Worm (Caenorhabditis elegans): ENCODE measurements around the gene W05H5.1.

W05H5.1 gene

DNA sequence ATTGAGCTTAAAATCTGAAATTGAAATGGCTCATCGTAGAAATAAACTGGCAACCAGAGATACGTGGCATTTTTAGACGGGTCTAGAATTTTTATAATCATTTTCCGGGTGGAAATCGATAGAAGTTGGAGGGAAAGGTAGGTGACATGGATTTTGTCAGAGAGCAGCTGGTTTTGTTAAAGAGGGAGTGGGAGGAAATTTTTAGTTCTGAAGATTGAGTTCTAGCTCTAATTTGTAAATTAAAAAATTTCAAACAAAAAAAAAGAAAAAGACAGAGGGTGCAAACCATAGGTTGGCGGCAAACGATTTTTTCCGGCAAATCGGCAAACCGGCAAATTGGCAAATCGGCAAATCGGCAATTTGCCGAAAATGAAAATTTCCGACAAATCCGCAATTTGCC lies 12.1 kb upstream of the W05H5.1 start, which contains the start of gene sre-32:
Gene sre-32 (minus strand): TSS at position 101 of the 400 bp plus-strand sequence.
- TF ChIP-seq daf-8 (GFP tag; IDR thresholded peaks at IDR 0.05) (no peak), mes-2 (tag; optimal IDR thresholded peaks at IDR 0.05; ENCODE audit: poor library complexity, severe bottlenecking) (no peak), lin-38 (GFP tag; IDR thresholded peaks at IDR 0.05) (no peak), pqm-1 (tag; optimal IDR thresholded peaks at IDR 0.05) (no peak), ZK337.2 (GFP tag; IDR thresholded peaks at IDR 0.05) (no peak), unc-130 (GFP tag; optimal IDR thresholded peaks at IDR 0.05) (no peak), sdz-12 (GFP tag; optimal IDR thresholded peaks at IDR 0.05) (no peak), dmd-6 (GFP tag; IDR thresholded peaks at IDR 0.05) (no peak), unc-39 (tag; optimal IDR thresholded peaks at IDR 0.05) (no peak), daf-16 (GFP tag; optimal IDR thresholded peaks at IDR 0.05) (no peak), daf-16 (tag; optimal IDR thresholded peaks at IDR 0.05) (no peak), F26F4.8 (GFP tag; conservative IDR thresholded peaks at IDR 0.05) (no peak)

DNA sequence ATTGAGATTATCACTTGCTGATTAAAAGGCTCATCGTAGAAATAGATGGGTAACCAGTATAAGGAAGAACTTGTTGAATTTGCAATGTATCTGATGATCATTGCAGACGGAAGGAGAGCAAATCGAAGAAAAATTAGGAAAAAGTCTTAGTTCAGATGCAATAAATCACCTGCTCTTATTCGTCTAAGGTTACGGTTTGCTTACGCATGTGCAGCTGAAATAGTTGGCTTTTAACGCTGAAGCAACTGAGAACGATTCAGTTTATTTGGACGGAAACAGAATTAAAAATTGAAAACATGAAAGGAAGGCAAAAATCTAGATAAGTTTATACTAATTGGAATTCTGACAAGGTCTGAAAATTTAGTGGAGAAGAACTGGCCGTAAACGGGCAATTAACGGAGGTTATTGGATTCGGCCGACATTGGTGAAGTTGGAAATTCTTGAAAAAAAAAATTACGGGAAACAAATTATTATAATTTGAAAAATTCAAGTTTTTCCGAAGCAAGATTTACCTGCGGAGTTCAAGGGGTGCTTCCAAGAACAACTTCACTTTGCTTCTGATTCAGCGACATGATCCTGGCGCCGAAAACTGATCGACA lies 8.3 kb upstream of the W05H5.1 start, which contains the start of the genes sre-35 and sre-33:
Gene sre-35 (minus strand): TSS at position 101 of the 599 bp plus-strand sequence.
Gene sre-33 (plus strand): TSS at position 549 of the 599 bp plus-strand sequence.
- TF ChIP-seq mdl-1 (tag; optimal IDR thresholded peaks at IDR 0.05) (no peak), lsy-2 (tag; optimal IDR thresholded peaks at IDR 0.05) (no peak), Y5F2A.4 (GFP tag; optimal IDR thresholded peaks at IDR 0.05) (no peak), aha-1 (tag) (peak; percentile 81), mdt-29 (GFP tag; IDR thresholded peaks at IDR 0.05) (no peak)

DNA sequence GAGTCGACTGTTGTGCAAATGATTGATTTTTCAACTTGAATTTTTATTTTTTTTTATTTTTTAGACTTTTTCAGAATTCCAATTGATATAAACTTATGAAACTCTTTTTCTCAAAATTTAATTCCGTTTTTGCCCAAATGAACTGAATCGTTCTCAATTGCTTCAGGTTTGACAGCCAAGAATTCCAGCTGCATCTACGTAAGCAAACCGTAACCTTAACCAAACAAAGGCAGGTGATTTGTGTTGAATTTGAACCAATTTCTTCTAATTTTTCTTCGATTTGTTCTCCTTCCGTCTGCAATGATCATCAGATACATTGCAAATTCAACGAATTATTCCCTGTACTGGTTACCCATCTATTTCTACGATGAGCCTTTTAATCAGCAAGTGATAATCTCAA lies 5.3 kb upstream of the W05H5.1 start, which contains the start of gene sre-34:
Gene sre-34 (plus strand): TSS at position 301 of the 400 bp plus-strand sequence.
- TF ChIP-seq hlh-11 (tag; optimal IDR thresholded peaks at IDR 0.05) = no peak

DNA sequence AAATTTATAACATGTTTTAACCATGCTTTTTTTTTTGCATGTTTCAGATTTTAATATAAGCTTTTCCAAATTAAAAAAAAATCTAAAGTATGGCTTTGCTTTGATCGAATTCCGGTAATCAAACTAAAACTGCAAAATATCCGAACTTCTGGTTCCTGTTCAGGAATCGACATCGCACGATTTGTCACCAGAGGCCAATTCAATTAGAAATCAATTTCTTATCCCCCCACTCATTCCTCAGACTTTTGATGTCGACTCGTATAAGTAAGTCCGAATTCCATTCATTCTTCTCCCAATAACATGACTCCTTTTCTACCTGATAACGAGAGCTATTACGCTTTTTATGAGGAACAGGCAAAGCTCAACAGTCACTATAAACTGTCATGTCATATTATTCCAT lies 3.7 kb upstream of the W05H5.1 start, which contains the start of gene srh-27:
Gene srh-27 (plus strand): TSS at position 301 of the 400 bp plus-strand sequence.
- TF ChIP-seq mdl-1 (tag; optimal IDR thresholded peaks at IDR 0.05) (no peak), F26F4.8 (GFP tag; conservative IDR thresholded peaks at IDR 0.05) (no peak)

DNA sequence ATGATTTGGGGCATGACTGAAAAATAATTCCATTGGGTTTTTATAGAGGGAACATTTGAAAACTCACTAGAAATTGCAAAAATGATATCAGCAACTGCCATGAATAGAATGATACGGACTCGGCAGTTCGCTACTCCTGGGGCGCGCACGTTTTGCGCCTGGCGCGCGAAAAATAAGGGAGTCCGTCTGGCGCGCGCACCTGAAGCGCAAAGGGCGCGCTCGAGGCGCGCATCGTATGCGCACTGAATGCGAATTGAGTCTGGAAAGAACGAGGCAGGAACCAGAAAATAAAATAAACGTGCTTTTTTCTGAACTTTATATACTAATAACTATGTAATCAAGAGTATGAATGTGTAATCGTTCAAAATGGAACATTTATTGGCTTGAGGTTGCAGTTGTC lies 3.4 kb downstream of the W05H5.1 start, which contains the start of gene Y57A10C.10:
Gene Y57A10C.10 (minus strand): TSS at position 101 of the 400 bp plus-strand sequence.
- TF ChIP-seq set-16 (GFP tag; IDR thresholded peaks at IDR 0.05) = peak; percentile 12; the same call in 1 of the 2 replicates

DNA sequence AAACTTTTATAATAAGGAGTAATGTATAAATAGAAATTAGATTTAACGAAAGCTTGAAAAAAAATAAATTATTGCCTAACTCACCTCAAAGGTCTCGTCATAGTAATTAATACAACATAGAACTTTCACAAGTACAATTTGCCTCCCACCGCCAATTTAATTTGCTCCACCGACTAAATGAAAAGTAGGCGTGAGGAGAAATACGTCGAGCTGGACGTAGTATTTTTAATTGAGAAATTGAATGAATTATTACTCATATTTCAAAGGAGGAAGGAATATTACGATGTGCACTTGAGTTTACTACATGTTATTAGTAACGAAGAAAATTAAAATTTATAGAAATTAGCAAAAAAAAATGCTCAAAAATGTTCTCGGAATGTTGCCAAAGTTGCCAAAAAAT lies 6.1 kb downstream of the W05H5.1 start, which contains the start of gene Y57A10C.9:
Gene Y57A10C.9 (minus strand): TSS at position 101 of the 400 bp plus-strand sequence.
- TF ChIP-seq lim-7 (GFP tag; IDR thresholded peaks at IDR 0.05) (no peak), daf-12 (tag; optimal IDR thresholded peaks at IDR 0.05) (no peak), F37D6.2 (tag; optimal IDR thresholded peaks at IDR 0.05) (no peak), mep-1 (tag; optimal IDR thresholded peaks at IDR 0.05) (no peak), ZK337.2 (GFP tag; IDR thresholded peaks at IDR 0.05) (no peak), set-16 (GFP tag; IDR thresholded peaks at IDR 0.05) (no peak), hlh-30 (tag; optimal IDR thresholded peaks at IDR 0.05; ENCODE audit: insufficient read depth) (no peak), aly-2 (tag; optimal IDR thresholded peaks at IDR 0.05) (no peak), snpc-1.2 (GFP tag; IDR thresholded peaks at IDR 0.05) (no peak), mdt-29 (GFP tag; IDR thresholded peaks at IDR 0.05) (no peak), hmg-1.1 (GFP tag; IDR thresholded peaks at IDR 0.05) (no peak), ceh-32 (tag; optimal IDR thresholded peaks at IDR 0.05; ENCODE audit: poor library complexity) (no peak), saeg-2 (GFP tag; IDR thresholded peaks at IDR 0.05) (no peak), F26F4.8 (GFP tag; conservative IDR thresholded peaks at IDR 0.05) (no peak), ama-1 (optimal IDR thresholded peaks at IDR 0.05) (no peak), dmd-6 (GFP tag; IDR thresholded peaks at IDR 0.05) (no peak)
